Worm (Caenorhabditis elegans) whole organism, midembryonic: ENCODE results near the gene attf-5.

Experiments
- T22C8.4 ChIP-seq: fragments of 200-800 bp; sonication (Bioruptor generic); IDR thresholded peaks from 2 replicates; pipeline ENCODE4 v1.3.6; 2022; ENCODE audit warnings: missing genetic modification characterization, missing compliant biosample characterization
- cog-1 ChIP-seq: sonication (generic microtip); optimal IDR thresholded peaks from 2 replicates; lab custom pipeline; 2016; ENCODE audit warnings: missing genetic modification characterization, missing compliant biosample characterization
- flt-1 ChIP-seq: fragments of 200-800 bp; sonication (Bioruptor generic); IDR thresholded peaks from 2 replicates; pipeline ENCODE4 v1.3.6; 2022; ENCODE audit warnings: missing genetic modification characterization, missing compliant biosample characterization
- klf-2 ChIP-seq: fragments of 200-800 bp; sonication (Bioruptor generic); conservative IDR thresholded peaks from 2 replicates; pipeline ENCODE4 v1.3.6; 2022; ENCODE audit warnings: missing genetic modification reagents, missing genetic modification characterization, missing compliant biosample characterization
- med-1 ChIP-seq: sonication (generic microtip); optimal IDR thresholded peaks from 2 replicates; lab custom pipeline; 2017; ENCODE audit warnings: missing genetic modification characterization, mild to moderate bottlenecking, missing compliant biosample characterization, antibody characterized with exemption, missing genetic modification reagents; ENCODE audit not compliant: insufficient read depth
- ref-1 ChIP-seq: fragments of 200-800 bp; sonication (Bioruptor generic); conservative IDR thresholded peaks from 2 replicates; pipeline ENCODE4 v1.3.6; 2022; ENCODE audit warnings: missing genetic modification reagents, missing genetic modification characterization, missing compliant biosample characterization
- ztf-23 ChIP-seq: fragments of 200-800 bp; sonication (Bioruptor generic); IDR thresholded peaks from 2 replicates; pipeline ENCODE4 v1.3.6; 2022; ENCODE audit warnings: missing genetic modification reagents, missing genetic modification characterization, missing compliant biosample characterization
- ztf-29 ChIP-seq: fragments of 200-800 bp; sonication (Bioruptor generic); IDR thresholded peaks from 2 replicates; pipeline ENCODE4 v1.3.6; 2022; ENCODE audit warnings: missing genetic modification reagents, missing genetic modification characterization, missing compliant biosample characterization

ce11 chrX:841393-841792 is 53.2 kb downstream of the attf-5 start, which contains the start of gene F39H12.3:
- TF ChIP-seq ztf-23 (GFP tag; lab: Robert Waterston, UW): no peak
- no peak for TF ChIP-seq flt-1 (GFP tag; lab: Robert Waterston, UW)
- no peak for TF ChIP-seq ref-1 (GFP tag; lab: Robert Waterston, UW)
- TF ChIP-seq cog-1 (tag; lab: Kevin White, UChicago): no peak
- TF ChIP-seq klf-2 (GFP tag; lab: Robert Waterston, UW): no peak
- no peak for TF ChIP-seq T22C8.4 (GFP tag; lab: Robert Waterston, UW)
- TF ChIP-seq ztf-29 (GFP tag; lab: Robert Waterston, UW): no peak
- no peak for TF ChIP-seq med-1 (GFP tag; lab: Kevin White, UChicago)
